Worm (Caenorhabditis elegans) whole organism, L4 larva: ENCODE data around the gene col-179.
A peak's percentile ranks its signal among the peaks of the same experiment; 100 is the strongest.
"Not testable (repeated sequence)": the region's sequence is repeated elsewhere in the genome, so short reads cannot be mapped to it uniquely, and the experiment has no call there.

Experiments used
- R02D3.7 ChIP-seq: fragments of 150-350 bp; sonication (generic microtip); optimal IDR thresholded peaks from 3 replicates; lab custom pipeline; 2014; ENCODE audit warnings: missing biosample characterization, missing genetic modification characterization
- aha-1 ChIP-seq: fragments of 150-350 bp; peaks from one replicate; lab custom pipeline; 2014; ENCODE audit warnings: missing biosample characterization, missing genetic modification characterization
- ceh-62 ChIP-seq: sonication (generic microtip); optimal IDR thresholded peaks from 2 replicates; lab custom pipeline; 2017; ENCODE audit warnings: missing biosample characterization, missing genetic modification characterization
- ctbp-1 ChIP-seq: fragments of 200-800 bp; sonication (Bioruptor generic); IDR thresholded peaks from 2 replicates; pipeline ENCODE4 v1.3.6; 2022; ENCODE audit warnings: missing genetic modification reagents, missing genetic modification characterization, missing compliant biosample characterization
- daf-16 ChIP-seq, 3 experiments: sonication (generic microtip); optimal IDR thresholded peaks; 2 replicates each; lab custom pipeline; 2016 to 2017; ENCODE audit warnings: missing genetic modification characterization in 3 of 3, missing genetic modification reagents in 3 of 3, mild to moderate bottlenecking in 2 of 3, missing compliant biosample characterization in 2 of 3, missing biosample characterization in 1 of 3, moderate library complexity in 1 of 3
- daf-19 ChIP-seq: fragments of 200-800 bp; sonication (Bioruptor generic); conservative IDR thresholded peaks from 2 replicates; pipeline ENCODE4 v1.3.6; 2022; ENCODE audit warnings: missing genetic modification characterization, missing compliant biosample characterization
- dmd-6 ChIP-seq: fragments of 200-800 bp; sonication (Bioruptor generic); IDR thresholded peaks from 2 replicates; pipeline ENCODE4 v1.3.6; 2022; ENCODE audit warnings: missing genetic modification reagents, missing genetic modification characterization, missing compliant biosample characterization
- dmd-9 ChIP-seq: fragments of 200-800 bp; sonication (Bioruptor generic); IDR thresholded peaks from 2 replicates; pipeline ENCODE4 v1.3.6; 2022; ENCODE audit warnings: missing genetic modification reagents, missing genetic modification characterization, missing compliant biosample characterization
- dve-1 ChIP-seq: sonication (generic microtip); optimal IDR thresholded peaks from 2 replicates; lab custom pipeline; 2017; ENCODE audit warnings: antibody characterized with exemption, mild to moderate bottlenecking, missing genetic modification characterization, missing compliant biosample characterization; ENCODE audit not compliant: insufficient read depth
- fos-1 ChIP-seq: fragments of 150-350 bp; optimal IDR thresholded peaks from 2 replicates; lab custom pipeline; 2014; ENCODE audit warnings: missing biosample characterization, missing genetic modification characterization
- hlh-11 ChIP-seq: fragments of 200-800 bp; sonication (Bioruptor generic); optimal IDR thresholded peaks from 2 replicates; lab custom pipeline; 2018; ENCODE audit warnings: mild to moderate bottlenecking, missing genetic modification characterization, missing compliant biosample characterization
- lim-7 ChIP-seq: fragments of 200-800 bp; sonication (Bioruptor generic); IDR thresholded peaks from 2 replicates; pipeline ENCODE4 v1.3.6; 2022; ENCODE audit warnings: missing genetic modification characterization, missing compliant biosample characterization
- lin-13 ChIP-seq: fragments of 150-350 bp; optimal IDR thresholded peaks from 2 replicates; lab custom pipeline; 2014; ENCODE audit warnings: missing biosample characterization, missing genetic modification reagents, missing genetic modification characterization
- lin-38 ChIP-seq: fragments of 200-800 bp; sonication (Bioruptor generic); IDR thresholded peaks from 2 replicates; pipeline ENCODE4 v1.3.6; 2022; ENCODE audit warnings: missing genetic modification reagents, missing genetic modification characterization, missing compliant biosample characterization
- madf-9 ChIP-seq: fragments of 200-800 bp; sonication (Bioruptor generic); conservative IDR thresholded peaks from 2 replicates; pipeline ENCODE4 v1.3.6; 2022; ENCODE audit warnings: missing genetic modification reagents, missing genetic modification characterization, missing compliant biosample characterization
- nhr-102 ChIP-seq: sonication (generic microtip); optimal IDR thresholded peaks from 2 replicates; lab custom pipeline; 2016; ENCODE audit warnings: mild to moderate bottlenecking, missing genetic modification characterization, moderate library complexity, missing compliant biosample characterization
- nhr-28 ChIP-seq: fragments of 150-350 bp; optimal IDR thresholded peaks from 2 replicates; lab custom pipeline; 2014; ENCODE audit warnings: missing biosample characterization, missing genetic modification characterization
- nhr-41 ChIP-seq: fragments of 200-800 bp; sonication (Bioruptor generic); IDR thresholded peaks from 2 replicates; pipeline ENCODE4 v1.3.6; 2022; ENCODE audit warnings: missing genetic modification reagents, missing genetic modification characterization, missing compliant biosample characterization
- nhr-42 ChIP-seq: fragments of 200-800 bp; sonication (Bioruptor generic); IDR thresholded peaks from 2 replicates; pipeline ENCODE4 v1.3.6; 2022; ENCODE audit warnings: missing genetic modification characterization, missing compliant biosample characterization
- nhr-77 ChIP-seq: fragments of 150-350 bp; optimal IDR thresholded peaks from 2 replicates; lab custom pipeline; 2014; ENCODE audit warnings: missing biosample characterization, missing genetic modification characterization
- pha-4 ChIP-seq, 2 experiments: fragments of 150-350 bp in 1 of 2; fragments of 200-800 bp in 1 of 2; sonication (Bioruptor generic) in 1 of 2; IDR thresholded peaks in 1 of 2; optimal IDR thresholded peaks in 1 of 2; 2 replicates each; pipeline versions ENCODE4 v1.3.6 to Lab custom; 2014 to 2022; ENCODE audit warnings: missing genetic modification characterization in 2 of 2, missing genetic modification reagents in 2 of 2, missing biosample characterization in 1 of 2, missing compliant biosample characterization in 1 of 2
- php-3 ChIP-seq: fragments of 200-800 bp; sonication (Bioruptor generic); IDR thresholded peaks from 2 replicates; pipeline ENCODE4 v1.3.6; 2022; ENCODE audit warnings: missing genetic modification reagents, missing genetic modification characterization, missing compliant biosample characterization
- set-16 ChIP-seq: fragments of 200-800 bp; sonication (Bioruptor generic); IDR thresholded peaks from 2 replicates; pipeline ENCODE4 v1.3.6; 2022; ENCODE audit warnings: missing genetic modification reagents, missing genetic modification characterization, missing compliant biosample characterization
- tag-97 ChIP-seq: fragments of 200-800 bp; sonication (Bioruptor generic); IDR thresholded peaks from 2 replicates; pipeline ENCODE4 v1.3.6; 2022; ENCODE audit warnings: missing genetic modification characterization, missing compliant biosample characterization
- tra-1 ChIP-seq: fragments of 200-800 bp; sonication (Bioruptor generic); IDR thresholded peaks from 2 replicates; pipeline ENCODE4 v1.3.6; 2022; ENCODE audit warnings: missing genetic modification reagents, missing genetic modification characterization, missing compliant biosample characterization
- unc-62 ChIP-seq, 3 experiments: fragments of 150-350 bp in 1 of 3; sonication (generic microtip); optimal IDR thresholded peaks in 2 of 3; peaks in 1 of 3; 1 replicate in 1 of 3; 2 replicates in 2 of 3; lab custom pipeline; 2014 to 2017; ENCODE audit warnings: missing biosample characterization in 3 of 3, missing genetic modification characterization in 3 of 3, missing genetic modification reagents in 3 of 3, missing genotype in 1 of 3
- vab-7 ChIP-seq: fragments of 200-800 bp; sonication (Bioruptor generic); IDR thresholded peaks from 2 replicates; pipeline ENCODE4 v1.3.6; 2022; ENCODE audit warnings: missing genetic modification reagents, missing genetic modification characterization, missing compliant biosample characterization
- zag-1 ChIP-seq: fragments of 150-350 bp; optimal IDR thresholded peaks from 2 replicates; lab custom pipeline; 2014; ENCODE audit warnings: missing biosample characterization, missing genetic modification characterization
- ztf-11 ChIP-seq: fragments of 150-350 bp; optimal IDR thresholded peaks from 2 replicates; lab custom pipeline; 2014; ENCODE audit warnings: missing biosample characterization, missing genetic modification characterization
- ztf-7 ChIP-seq: fragments of 150-350 bp; optimal IDR thresholded peaks from 2 replicates; lab custom pipeline; 2014; ENCODE audit warnings: missing biosample characterization, missing genetic modification characterization

The col-179 gene

ce11 chrX:11190443-11190842 lies 10.8 kb upstream of the col-179 start (continued):
- no peak for TF ChIP-seq ztf-11 (tag; lab: Kevin White, UChicago)
- TF ChIP-seq ztf-7 (tag; lab: Kevin White, UChicago) = no peak
- no peak for TF ChIP-seq lin-38 (GFP tag; lab: Robert Waterston, UW)
- TF ChIP-seq aha-1 = no peak

- TF ChIP-seq fos-1 (tag; lab: Kevin White, UChicago) = no peak
- peak; percentile 20 for TF ChIP-seq hlh-11
- peak in 1 of 2 experiments; percentile 67 for TF ChIP-seq unc-62 (GFP tag; optimal IDR thresholded peaks at IDR 0.05 in 1 of 2; lab: Kevin White, UChicago)
- no peak for TF ChIP-seq unc-62 (tag; optimal IDR thresholded peaks at IDR 0.05; lab: Kevin White, UChicago)
These were observed 7.6 kb upstream of the col-179 start for ce11 chrX:11193670-11194069.

ce11 chrX:11196741-11197140 lies 4.5 kb upstream of the col-179 start, which contains the start of gene C34F6.1:
C34F6.1 (minus strand) TSS chrX:11196841.
- TF ChIP-seq nhr-41 (GFP tag; lab: Robert Waterston, UW) (no peak), hlh-11 (no peak), nhr-102 (tag; lab: Kevin White, UChicago) (no peak), vab-7 (GFP tag; lab: Robert Waterston, UW) (no peak), aha-1 (peak; percentile 17), dmd-9 (GFP tag; lab: Robert Waterston, UW) (no peak), daf-16 (GFP tag; optimal IDR thresholded peaks at IDR 0.05; lab: Kevin White, UChicago) (no peak), daf-16 (tag; optimal IDR thresholded peaks at IDR 0.05; lab: Kevin White, UChicago) (no peak)

- peak in 1 of 2 experiments; percentile 67 for TF ChIP-seq unc-62 (GFP tag; optimal IDR thresholded peaks at IDR 0.05 in 1 of 2; lab: Kevin White, UChicago)
- TF ChIP-seq unc-62 (tag; optimal IDR thresholded peaks at IDR 0.05; lab: Kevin White, UChicago) = no peak
- no peak for TF ChIP-seq nhr-42 (GFP tag; lab: Robert Waterston, UW)
These were observed 2.1 kb upstream of the col-179 start, which contains the start of gene col-178 for ce11 chrX:11199155-11199554. col-178 (plus strand) TSS chrX:11199455.

ce11 chrX:11199833-11200232 lies 1.4 kb upstream of the col-179 start:
- TF ChIP-seq lim-7 (GFP tag; lab: Robert Waterston, UW) (0 out of 2 replicates have a peak, but pooled peaks have one; percentile 17), tag-97 (GFP tag; lab: Robert Waterston, UW) (0 out of 2 replicates have a peak, but pooled peaks have one; percentile 39), set-16 (GFP tag; lab: Robert Waterston, UW) (peak; percentile 95), pha-4 (GFP tag; IDR thresholded peaks at IDR 0.05; lab: Robert Waterston, UW) (0 out of 2 replicates have a peak, but pooled peaks have one; percentile 14)
- not testable (repeated sequence) for TF ChIP-seq pha-4 (tag; optimal IDR thresholded peaks at IDR 0.05; lab: Kevin White, UChicago)

ce11 chrX:11201915-11202314 lies 650 bp downstream of the col-179 start:
- TF ChIP-seq tag-97 (GFP tag; lab: Robert Waterston, UW) = 0 out of 2 replicates have a peak, but pooled peaks have one; percentile 61
- TF ChIP-seq set-16 (GFP tag; lab: Robert Waterston, UW) = peak; percentile 95
- TF ChIP-seq ctbp-1 (GFP tag; lab: Robert Waterston, UW) = 0 out of 2 replicates have a peak, but pooled peaks have one; percentile 9

ce11 chrX:11203773-11204172 lies 2.5 kb downstream of the col-179 start, which contains the start of gene C34F6.11:
C34F6.11 (minus strand) TSS chrX:11203932.
- TF ChIP-seq madf-9 (GFP tag; lab: Robert Waterston, UW) (no peak), tra-1 (GFP tag; lab: Robert Waterston, UW) (no peak), zag-1 (tag; lab: Kevin White, UChicago) (no peak), lim-7 (GFP tag; lab: Robert Waterston, UW) (no peak), nhr-77 (tag; lab: Kevin White, UChicago) (peak; percentile 12), daf-16 (GFP tag; optimal IDR thresholded peaks at IDR 0.05; lab: Kevin White, UChicago) (no peak), daf-16 (tag; optimal IDR thresholded peaks at IDR 0.05; lab: Kevin White, UChicago) (peak; percentile 72), daf-19 (GFP tag; lab: Robert Waterston, UW) (no peak), dmd-6 (GFP tag; lab: Robert Waterston, UW) (peak; percentile 19; the same call in 1 of the 2 replicates), lin-13 (GFP tag; lab: Kevin White, UChicago) (no peak), pha-4 (GFP tag; IDR thresholded peaks at IDR 0.05; lab: Robert Waterston, UW) (no peak), pha-4 (tag; optimal IDR thresholded peaks at IDR 0.05; lab: Kevin White, UChicago) (no peak), nhr-102 (tag; lab: Kevin White, UChicago) (no peak), ceh-62 (tag; lab: Kevin White, UChicago) (no peak), dve-1 (tag; lab: Kevin White, UChicago) (peak; percentile 64), hlh-11 (peak; percentile 14), unc-62 (GFP tag; optimal IDR thresholded peaks at IDR 0.05 in 1 of 2; lab: Kevin White, UChicago) (no peak), unc-62 (tag; optimal IDR thresholded peaks at IDR 0.05; lab: Kevin White, UChicago) (no peak), R02D3.7 (tag; lab: Kevin White, UChicago) (no peak), php-3 (GFP tag; lab: Robert Waterston, UW) (0 out of 2 replicates have a peak, but pooled peaks have one; percentile 35), nhr-28 (tag; lab: Kevin White, UChicago) (peak; percentile 82)
